Worm (Caenorhabditis elegans): ENCODE data around the gene tat-3.

DNA sequence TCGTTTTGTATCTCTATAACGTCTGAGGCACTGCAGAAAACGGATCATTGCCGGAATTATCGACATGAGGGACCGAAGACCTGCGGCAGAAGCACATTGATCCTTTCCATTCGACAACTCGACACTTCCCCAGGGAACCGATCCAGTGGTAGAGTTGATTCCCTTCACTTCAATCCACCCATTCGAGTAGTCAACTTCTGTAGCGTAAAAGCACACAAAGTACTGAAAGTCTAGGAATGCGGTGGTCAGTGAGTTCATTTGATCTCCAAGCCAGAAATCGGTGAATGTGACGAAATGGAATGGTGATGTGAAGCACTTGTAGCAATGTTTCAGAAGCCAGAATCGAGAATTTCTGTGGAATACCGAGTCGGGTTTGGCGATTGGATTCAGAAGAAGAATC lies 26.0 kb downstream of the tat-3 start:
- TF ChIP-seq tab-1 (GFP tag; IDR thresholded peaks at IDR 0.05), result no peak
- TF ChIP-seq ref-1 (GFP tag; conservative IDR thresholded peaks at IDR 0.05), result no peak
- TF ChIP-seq ztf-23 (GFP tag; IDR thresholded peaks at IDR 0.05), result no peak
- TF ChIP-seq flt-1 (GFP tag; IDR thresholded peaks at IDR 0.05), result no peak
- no peak for TF ChIP-seq cog-1 (tag; optimal IDR thresholded peaks at IDR 0.05)
